Fruit fly (Drosophila melanogaster): ENCODE measurements around the gene CG33644.
A peak's percentile ranks its signal among the peaks of the same experiment; 100 is the strongest.

CG33644 gene

DNA sequence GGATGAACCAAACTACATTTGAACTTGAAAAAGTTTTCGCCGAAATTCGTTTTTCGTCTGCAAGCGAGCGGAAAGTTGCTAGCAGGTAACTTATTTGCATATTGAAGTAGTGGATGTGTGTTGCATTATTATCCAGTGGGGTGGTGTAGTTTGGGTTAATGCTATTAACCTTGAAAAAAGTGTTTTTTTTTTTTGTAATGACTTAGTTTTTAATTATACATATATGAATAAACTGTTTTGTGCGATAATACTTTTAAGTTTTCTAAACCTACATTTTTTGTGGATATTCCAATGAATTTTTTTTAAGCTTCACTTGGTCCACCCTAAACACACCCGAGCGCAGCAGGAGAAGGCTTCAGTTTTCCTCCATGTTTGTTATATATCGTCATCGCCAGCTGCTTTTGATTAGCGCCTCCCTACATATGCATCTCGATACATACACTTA is 39.1 kb downstream of the CG33644 start (continued):
- TF ChIP-seq CG30431 (GFP tag; optimal IDR thresholded peaks at IDR 0.05) (no peak), Hr78 (GFP tag; optimal IDR thresholded peaks at IDR 0.05) (peak in 1 of 2 experiments; percentile 3), Ets65A (GFP tag) (no peak), BtbVII (GFP tag; optimal IDR thresholded peaks at IDR 0.05) (peak; percentile 10), lola (GFP tag; optimal IDR thresholded peaks at IDR 0.05) (peak in 1 of 3 experiments; percentile 61), CG3995 (GFP tag; optimal IDR thresholded peaks at IDR 0.05) (no peak), Xrp1 (GFP tag; IDR thresholded peaks at IDR 0.05) (peak; percentile 40; the same call in 1 of the 2 replicates), zen2 (GFP tag; IDR thresholded peaks at IDR 0.05; ENCODE audit: partially characterized antibody) (no peak), sd (tag; optimal IDR thresholded peaks at IDR 0.05) (no peak), CG2712 (tag; optimal IDR thresholded peaks at IDR 0.05) (peak; percentile 45), CG7271 (tag; optimal IDR thresholded peaks at IDR 0.05) (no peak), sens (GFP tag) (peak; percentile 89), exex (tag; optimal IDR thresholded peaks at IDR 0.05) (no peak), Neu2 (GFP tag; optimal IDR thresholded peaks at IDR 0.05; ENCODE audit: borderline replicate concordance) (no peak), CG8478 (optimal IDR thresholded peaks at IDR 0.05) (no peak), cad (GFP tag; optimal IDR thresholded peaks at IDR 0.05) (no peak), row (GFP tag; IDR thresholded peaks at IDR 0.05) (peak; percentile 34; the same call in 2 of the 3 replicates), z (GFP tag; IDR thresholded peaks at IDR 0.05) (no peak), CG8924 (tag; optimal IDR thresholded peaks at IDR 0.05) (no peak), zfh1 (GFP tag; IDR thresholded peaks at IDR 0.05) (0 out of 3 replicates have a peak, but pooled peaks have one; percentile 23), pita (GFP tag; optimal IDR thresholded peaks at IDR 0.05) (no peak), CG34376 (GFP tag; optimal IDR thresholded peaks at IDR 0.05) (no peak), ttk (GFP tag; IDR thresholded peaks at IDR 0.05) (no peak), HLHmδ (GFP tag; optimal IDR thresholded peaks at IDR 0.05) (no peak), CG10321 (GFP tag; IDR thresholded peaks at IDR 0.05) (no peak), CG9437 (GFP tag; optimal IDR thresholded peaks at IDR 0.05) (peak; percentile 23), CG4707 (GFP tag; optimal IDR thresholded peaks at IDR 0.05) (no peak), HmgD (GFP tag; optimal IDR thresholded peaks at IDR 0.05) (no peak), Pdp1 (GFP tag; optimal IDR thresholded peaks at IDR 0.05) (no peak), prd (optimal IDR thresholded peaks at IDR 0.05) (no peak), prd (GFP tag; IDR thresholded peaks at IDR 0.05) (no peak), shn (GFP tag; optimal IDR thresholded peaks at IDR 0.05) (no peak), sob (GFP tag; IDR thresholded peaks at IDR 0.05) (no peak), Sox102F (GFP tag; optimal IDR thresholded peaks at IDR 0.05) (peak; percentile 70), ap (GFP tag; IDR thresholded peaks at IDR 0.05) (no peak), esg (GFP tag; conservative IDR thresholded peaks at IDR 0.05) (no peak), CG13123 (GFP tag; optimal IDR thresholded peaks at IDR 0.05) (no peak), CG31365 (tag; optimal IDR thresholded peaks at IDR 0.05) (no peak), CG10959 (GFP tag; IDR thresholded peaks at IDR 0.05) (no peak), Mad (GFP tag; optimal IDR thresholded peaks at IDR 0.05) (no peak), toy (GFP tag; IDR thresholded peaks at IDR 0.05) (no peak), CG9727 (GFP tag; optimal IDR thresholded peaks at IDR 0.05) (peak; percentile 15), CG31441 (GFP tag; IDR thresholded peaks at IDR 0.05) (peak; percentile 68), aop (GFP tag; IDR thresholded peaks at IDR 0.05) (no peak), CG7786 (GFP tag; optimal IDR thresholded peaks at IDR 0.05) (no peak), zf30C (GFP tag; optimal IDR thresholded peaks at IDR 0.05) (no peak), CG8290 (GFP tag; optimal IDR thresholded peaks at IDR 0.05) (no peak), CG8290 (tag; optimal IDR thresholded peaks at IDR 0.05) (no peak), chn (GFP tag; optimal IDR thresholded peaks at IDR 0.05) (peak; percentile 21), CG17912 (GFP tag; optimal IDR thresholded peaks at IDR 0.05) (no peak), CG11085 (GFP tag; IDR thresholded peaks at IDR 0.05) (no peak), CG13894 (tag; optimal IDR thresholded peaks at IDR 0.05) (no peak)

Data from whole organism, embryonic.